Fruit fly (Drosophila melanogaster) Kc167 (cell line): ENCODE results near the gene sgl.

Experiments
- Myc ChIP-seq: fragments of >200 bp; optimal IDR thresholded peaks from 2 replicates; lab custom pipeline; 2017; ENCODE audit warnings: missing external identifiers
- Sin3A ChIP-seq: fragments of >200 bp; optimal IDR thresholded peaks from 2 replicates; lab custom pipeline; 2018; ENCODE audit warnings: missing external identifiers
- h ChIP-seq: fragments of >200 bp; optimal IDR thresholded peaks from 3 replicates; lab custom pipeline; 2018; ENCODE audit warnings: missing external identifiers
- insv ChIP-seq: fragments of >200 bp; optimal IDR thresholded peaks from 3 replicates; lab custom pipeline; 2018; ENCODE audit warnings: missing external identifiers
- psq ChIP-seq: fragments of >200 bp; optimal IDR thresholded peaks from 2 replicates; lab custom pipeline; 2017; ENCODE audit warnings: missing external identifiers
- ttk ChIP-seq: sonication (Bioruptor generic); optimal IDR thresholded peaks from 2 replicates; lab custom pipeline; 2017; ENCODE audit warnings: missing external identifiers

sgl gene

dm6 chr3L:6997410-6997809 is 32.9 kb upstream of the sgl start:
- TF ChIP-seq Sin3A (lab: Kevin White, UChicago) (no peak), ttk (lab: Kevin White, UChicago) (no peak), Myc (lab: Kevin White, UChicago) (no peak), h (no peak), insv (lab: Kevin White, UChicago) (no peak), psq (lab: Kevin White, UChicago) (no peak)

DNA sequence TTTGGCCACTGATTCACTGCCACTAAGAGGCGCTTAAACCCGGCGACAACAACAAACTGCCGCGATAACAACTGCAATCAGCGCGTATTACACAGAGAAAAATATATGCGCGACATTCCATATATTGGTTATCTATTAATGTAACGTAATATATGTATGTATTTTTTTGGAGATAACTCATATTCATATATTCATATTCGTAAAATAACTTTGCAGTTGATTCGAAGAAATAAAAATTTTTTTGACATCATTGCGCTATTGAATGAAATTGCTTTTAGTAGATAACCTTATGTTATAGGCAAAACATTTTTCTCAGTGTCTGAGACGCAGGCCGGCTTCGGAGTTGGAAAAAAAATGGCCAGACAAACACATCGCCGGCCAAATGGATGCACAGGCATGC is 32.3 kb upstream of the sgl start:
- TF ChIP-seq h (no peak), psq (lab: Kevin White, UChicago) (no peak), ttk (lab: Kevin White, UChicago) (no peak), Myc (lab: Kevin White, UChicago) (no peak), insv (lab: Kevin White, UChicago) (no peak), Sin3A (lab: Kevin White, UChicago) (no peak)

DNA sequence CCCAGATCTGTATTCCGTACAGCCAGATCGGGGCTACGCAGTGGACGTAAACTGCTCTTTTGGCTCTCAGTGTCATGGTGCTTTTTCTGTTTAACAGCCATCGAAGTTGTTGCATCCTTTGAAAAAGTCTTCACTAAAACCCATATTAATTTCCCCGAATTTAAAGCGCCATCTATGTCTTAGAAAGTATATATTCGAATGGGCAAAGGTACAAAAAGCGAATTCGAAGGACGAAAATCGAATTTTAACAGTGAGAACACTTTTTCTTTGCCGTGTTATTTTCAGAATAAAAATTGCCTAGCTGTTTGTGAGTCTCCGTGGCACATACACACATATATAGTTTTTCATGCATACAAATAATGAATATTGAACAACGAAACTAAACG is 30.8 kb upstream of the sgl start:
- TF ChIP-seq ttk (lab: Kevin White, UChicago) (no peak), Myc (lab: Kevin White, UChicago) (no peak), insv (lab: Kevin White, UChicago) (no peak), psq (lab: Kevin White, UChicago) (no peak), h (no peak), Sin3A (lab: Kevin White, UChicago) (no peak)

DNA sequence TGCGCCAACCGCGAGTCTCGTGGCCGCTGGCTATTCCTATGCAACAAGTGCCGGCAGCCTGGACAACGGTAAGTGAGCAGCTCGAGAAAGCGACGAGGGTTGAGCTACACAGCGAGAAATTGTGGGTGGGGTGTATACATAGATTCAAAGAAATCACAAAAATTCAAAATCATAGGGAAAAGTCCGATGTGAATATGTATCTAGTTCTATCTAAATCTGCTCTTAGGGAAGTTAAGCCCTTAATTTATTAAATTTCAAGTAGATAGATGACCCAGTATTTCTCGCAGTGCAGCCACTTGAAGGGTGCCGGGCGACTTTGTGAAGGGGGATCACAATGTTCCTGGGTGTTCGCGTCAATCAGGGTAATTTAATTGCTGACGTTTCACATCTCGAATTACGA is 28.8 kb upstream of the sgl start:
- no peak for TF ChIP-seq Sin3A (lab: Kevin White, UChicago)
- no peak for TF ChIP-seq psq (lab: Kevin White, UChicago)
- no peak for TF ChIP-seq insv (lab: Kevin White, UChicago)
- TF ChIP-seq Myc (lab: Kevin White, UChicago) = no peak
- TF ChIP-seq h = no peak
- TF ChIP-seq ttk (lab: Kevin White, UChicago) = no peak

DNA sequence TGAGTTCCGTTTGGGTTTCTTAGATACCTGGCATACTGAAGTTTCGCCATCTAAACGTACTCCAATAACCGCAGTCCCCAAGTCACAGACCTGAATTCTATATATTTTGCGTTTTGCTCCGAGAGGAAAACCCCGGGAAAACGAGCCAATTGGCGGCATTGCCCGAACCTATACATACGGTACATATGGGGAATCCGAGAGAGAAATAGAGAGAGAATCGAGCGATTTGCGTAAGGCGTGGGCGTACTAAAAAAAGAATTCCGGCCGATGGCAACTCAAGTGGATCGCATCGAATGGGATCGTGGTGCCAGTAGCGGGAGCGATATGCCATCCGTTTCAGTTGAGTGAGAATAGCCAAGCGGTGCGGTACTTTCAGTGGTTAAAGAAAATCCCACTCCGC is 25.7 kb upstream of the sgl start, which contains the start of gene bin:
Gene bin, plus strand, starts transcription at position 335 of the 400 bp plus-strand sequence.
- TF ChIP-seq h (no peak), Sin3A (lab: Kevin White, UChicago) (no peak), ttk (lab: Kevin White, UChicago) (no peak), psq (lab: Kevin White, UChicago) (no peak), insv (lab: Kevin White, UChicago) (no peak), Myc (lab: Kevin White, UChicago) (no peak)

DNA sequence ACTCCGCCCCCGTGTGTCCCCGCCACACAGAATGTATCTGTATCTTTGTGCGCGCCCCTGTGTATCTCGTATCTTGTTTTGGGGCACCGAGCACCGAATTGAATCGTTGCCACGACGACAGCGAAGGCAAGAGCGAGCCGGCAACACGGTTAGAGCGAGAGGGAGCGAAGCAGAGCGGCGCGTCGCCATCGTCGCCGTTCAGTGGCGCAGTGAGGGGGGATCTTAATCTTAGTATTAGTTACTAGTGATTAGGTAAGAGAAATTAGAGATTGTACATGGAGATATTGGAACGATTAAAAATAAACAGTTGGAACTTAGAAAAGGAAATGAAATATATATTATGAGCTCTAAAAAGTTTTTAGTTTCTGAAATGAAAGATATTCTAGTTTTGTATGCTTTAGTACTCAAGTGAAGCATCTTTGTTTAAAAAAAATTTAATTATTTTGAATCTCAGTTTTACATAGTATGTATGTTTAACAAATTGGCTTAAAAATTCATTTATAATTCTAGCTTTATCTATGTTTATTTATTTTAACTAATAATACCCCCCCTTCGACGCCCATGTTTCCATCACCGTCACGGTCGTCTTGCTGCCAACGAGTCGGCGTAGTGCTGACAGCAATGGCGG is 24.5 kb upstream of the sgl start:
- TF ChIP-seq psq (lab: Kevin White, UChicago) (no peak), h (no peak), Myc (lab: Kevin White, UChicago) (no peak), ttk (lab: Kevin White, UChicago) (no peak), insv (lab: Kevin White, UChicago) (no peak), Sin3A (lab: Kevin White, UChicago) (no peak)

DNA sequence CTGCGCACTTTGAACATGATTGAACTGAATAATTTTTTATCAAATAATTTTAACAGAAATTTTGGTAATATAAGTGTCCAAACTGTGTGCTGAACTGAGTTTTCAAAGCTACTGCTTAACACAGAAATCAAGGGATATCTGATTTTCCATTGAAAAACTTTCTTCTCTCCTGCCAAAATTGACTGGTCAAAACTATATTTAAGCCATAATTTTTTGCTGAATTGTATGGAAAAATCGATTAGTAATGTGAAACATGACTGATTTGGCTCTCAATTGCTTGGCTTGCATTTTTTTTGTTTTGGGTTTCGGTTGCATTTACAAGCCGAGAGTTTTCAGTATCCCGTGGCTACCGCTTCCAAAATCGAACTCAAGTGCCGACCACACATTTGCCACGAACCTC is 19.9 kb upstream of the sgl start, which contains the start of the genes CG32388 and CG43439:
Gene CG32388, minus strand, starts transcription at position 101 of the 400 bp plus-strand sequence.
Gene CG43439, minus strand, starts transcription at position 101 of the 400 bp plus-strand sequence.
- no peak for TF ChIP-seq h
- TF ChIP-seq Sin3A (lab: Kevin White, UChicago) = no peak
- TF ChIP-seq insv (lab: Kevin White, UChicago) = no peak
- no peak for TF ChIP-seq Myc (lab: Kevin White, UChicago)
- TF ChIP-seq ttk (lab: Kevin White, UChicago) = no peak
- TF ChIP-seq psq (lab: Kevin White, UChicago) = no peak

DNA sequence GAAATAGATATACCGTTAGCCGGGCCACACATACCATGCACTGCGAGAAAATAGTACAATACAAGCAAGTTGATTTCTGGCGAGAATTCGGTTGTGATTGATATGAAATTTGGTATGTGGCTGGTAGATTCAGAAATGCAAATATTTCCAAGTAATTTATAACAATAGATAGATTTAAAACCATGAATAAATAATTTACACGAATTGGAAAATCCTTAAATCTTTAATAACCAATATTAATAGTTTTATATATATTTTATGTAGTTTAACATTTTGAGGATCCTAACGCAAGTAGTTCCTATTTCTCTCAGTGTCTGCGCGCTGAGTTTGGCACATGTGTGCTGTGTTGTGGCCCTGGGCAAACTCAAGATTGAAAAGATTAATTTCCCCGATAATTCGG is 17.3 kb upstream of the sgl start:
- no peak for TF ChIP-seq Myc (lab: Kevin White, UChicago)
- no peak for TF ChIP-seq insv (lab: Kevin White, UChicago)
- no peak for TF ChIP-seq h
- TF ChIP-seq psq (lab: Kevin White, UChicago) = no peak
- no peak for TF ChIP-seq Sin3A (lab: Kevin White, UChicago)
- TF ChIP-seq ttk (lab: Kevin White, UChicago) = no peak

- TF ChIP-seq ttk (lab: Kevin White, UChicago) (no peak), Myc (lab: Kevin White, UChicago) (no peak), Sin3A (lab: Kevin White, UChicago) (no peak), insv (lab: Kevin White, UChicago) (no peak), psq (lab: Kevin White, UChicago) (no peak), h (no peak)
These were observed 16.7 kb upstream of the sgl start for dm6 chr3L:6981109-6981741.

- TF ChIP-seq ttk (lab: Kevin White, UChicago) (no peak), insv (lab: Kevin White, UChicago) (no peak), Sin3A (lab: Kevin White, UChicago) (no peak), psq (lab: Kevin White, UChicago) (no peak), h (no peak), Myc (lab: Kevin White, UChicago) (no peak)
These were observed 16.0 kb upstream of the sgl start for dm6 chr3L:6980553-6980952.

DNA sequence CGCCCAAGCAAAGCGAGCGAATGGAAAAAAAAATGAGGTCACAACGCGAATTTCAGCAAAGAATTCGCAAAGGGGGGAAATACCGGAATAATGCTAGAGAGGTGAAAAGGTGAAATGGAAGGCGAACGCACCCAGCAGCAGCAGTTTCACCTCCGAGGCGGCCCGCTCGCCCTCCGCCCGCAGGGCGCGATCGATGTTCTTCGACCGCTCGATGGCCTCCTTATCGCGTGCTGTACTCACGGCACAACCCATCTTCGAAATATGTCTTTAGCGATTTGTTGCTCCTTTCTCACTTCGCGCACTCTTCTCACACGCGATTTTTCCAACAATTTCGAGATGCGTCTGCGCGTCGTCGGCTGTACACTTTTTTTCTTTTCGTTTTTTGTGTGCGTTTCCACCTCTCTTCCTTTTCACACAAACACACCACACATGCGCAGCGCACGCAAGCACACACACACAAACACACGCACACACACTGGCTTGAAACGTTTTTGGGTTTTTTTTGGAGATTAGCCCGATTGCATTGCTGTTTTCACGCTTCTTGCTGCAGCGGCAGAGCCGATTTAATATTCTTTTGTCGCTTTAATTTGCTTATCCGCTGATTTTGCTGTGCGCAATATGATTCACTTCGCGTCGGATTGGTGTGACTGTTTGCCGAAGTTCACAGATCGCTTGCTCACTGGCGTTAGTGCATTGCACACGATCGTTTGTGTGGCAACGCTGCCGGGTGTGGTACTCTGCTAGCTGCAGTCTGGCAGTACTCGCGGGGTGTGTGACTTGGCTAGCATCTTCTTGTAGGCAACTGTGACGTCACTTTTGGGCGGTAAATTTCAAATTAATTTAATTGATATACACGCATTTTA is 15.1 kb upstream of the sgl start, which contains the start of gene Galphai:
Gene Galphai, minus strand, starts transcription at position 658 of the 863 bp plus-strand sequence.
- no peak for TF ChIP-seq Sin3A (lab: Kevin White, UChicago)
- TF ChIP-seq insv (lab: Kevin White, UChicago) = no peak
- no peak for TF ChIP-seq psq (lab: Kevin White, UChicago)
- no peak for TF ChIP-seq h
- no peak for TF ChIP-seq Myc (lab: Kevin White, UChicago)
- no peak for TF ChIP-seq ttk (lab: Kevin White, UChicago)
